Worm (Caenorhabditis elegans) whole organism, L4 larva: ENCODE results near the gene srh-42.

Experiments used
- F37D6.2 ChIP-seq: sonication (generic microtip); optimal IDR thresholded peaks from 2 replicates; lab custom pipeline; 2016; ENCODE audit warnings: mild to moderate bottlenecking, missing genetic modification characterization, missing compliant biosample characterization
- F49E8.2 ChIP-seq: sonication (generic microtip); optimal IDR thresholded peaks from 2 replicates; lab custom pipeline; 2016; ENCODE audit warnings: missing compliant biosample characterization, mild to moderate bottlenecking, missing genetic modification characterization, borderline replicate concordance
- T20F7.1 ChIP-seq: fragments of 200-800 bp; sonication (Bioruptor generic); optimal IDR thresholded peaks from 2 replicates; lab custom pipeline; 2018; ENCODE audit warnings: mild to moderate bottlenecking, missing genetic modification characterization, missing compliant biosample characterization
- Y48G9A.11 ChIP-seq: fragments of 200-800 bp; sonication (Bioruptor generic); IDR thresholded peaks from 2 replicates; pipeline ENCODE4 v1.3.6; 2022; ENCODE audit warnings: missing genetic modification reagents, missing genetic modification characterization, missing compliant biosample characterization
- Y75B8A.6 ChIP-seq: fragments of 200-800 bp; sonication (Bioruptor generic); IDR thresholded peaks from 2 replicates; pipeline ENCODE4 v1.3.6; 2022; ENCODE audit warnings: missing genetic modification reagents, missing genetic modification characterization, missing compliant biosample characterization
- ZK337.2 ChIP-seq: fragments of 200-800 bp; sonication (Bioruptor generic); IDR thresholded peaks from 2 replicates; pipeline ENCODE4 v1.3.6; 2022; ENCODE audit warnings: missing genetic modification reagents, missing genetic modification characterization, missing compliant biosample characterization
- aha-1 ChIP-seq: fragments of 150-350 bp; peaks from one replicate; lab custom pipeline; 2014; ENCODE audit warnings: missing biosample characterization, missing genetic modification characterization
- ceh-28 ChIP-seq: fragments of 150-350 bp; optimal IDR thresholded peaks from 2 replicates; lab custom pipeline; 2014; ENCODE audit warnings: missing biosample characterization, missing genetic modification reagents, missing genetic modification characterization
- ctbp-1 ChIP-seq: fragments of 200-800 bp; sonication (Bioruptor generic); IDR thresholded peaks from 2 replicates; pipeline ENCODE4 v1.3.6; 2022; ENCODE audit warnings: missing genetic modification reagents, missing genetic modification characterization, missing compliant biosample characterization
- daf-16 ChIP-seq, 3 experiments: sonication (generic microtip); optimal IDR thresholded peaks; 2 replicates each; lab custom pipeline; 2016 to 2017; ENCODE audit warnings: missing genetic modification characterization in 3 of 3, missing genetic modification reagents in 3 of 3, mild to moderate bottlenecking in 2 of 3, missing compliant biosample characterization in 2 of 3, missing biosample characterization in 1 of 3, moderate library complexity in 1 of 3
- dmd-6 ChIP-seq: fragments of 200-800 bp; sonication (Bioruptor generic); IDR thresholded peaks from 2 replicates; pipeline ENCODE4 v1.3.6; 2022; ENCODE audit warnings: missing genetic modification reagents, missing genetic modification characterization, missing compliant biosample characterization
- dpl-1 ChIP-seq: fragments of 150-350 bp; optimal IDR thresholded peaks from 2 replicates; lab custom pipeline; 2014; ENCODE audit warnings: missing biosample characterization, missing genetic modification reagents, missing genetic modification characterization
- dve-1 ChIP-seq: sonication (generic microtip); optimal IDR thresholded peaks from 2 replicates; lab custom pipeline; 2017; ENCODE audit warnings: antibody characterized with exemption, mild to moderate bottlenecking, missing genetic modification characterization, missing compliant biosample characterization; ENCODE audit not compliant: insufficient read depth
- egl-43 ChIP-seq: fragments of 200-800 bp; sonication (Bioruptor generic); IDR thresholded peaks from 2 replicates; pipeline ENCODE4 v1.3.6; 2022; ENCODE audit warnings: missing genetic modification reagents, missing genetic modification characterization, missing compliant biosample characterization
- hif-1 ChIP-seq, 2 experiments: sonication (generic microtip); optimal IDR thresholded peaks; 2 replicates each; lab custom pipeline; 2016 to 2017; ENCODE audit warnings: missing compliant biosample characterization in 2 of 2, missing genetic modification characterization in 2 of 2, missing genetic modification reagents in 2 of 2, missing genotype in 2 of 2, mild to moderate bottlenecking in 1 of 2
- hlh-11 ChIP-seq: fragments of 200-800 bp; sonication (Bioruptor generic); optimal IDR thresholded peaks from 2 replicates; lab custom pipeline; 2018; ENCODE audit warnings: mild to moderate bottlenecking, missing genetic modification characterization, missing compliant biosample characterization
- hlh-30 ChIP-seq: sonication (generic microtip); optimal IDR thresholded peaks from 2 replicates; lab custom pipeline; 2017; ENCODE audit warnings: antibody characterized with exemption, mild to moderate bottlenecking, missing genetic modification characterization, missing compliant biosample characterization; ENCODE audit not compliant: insufficient read depth
- hmg-1.1 ChIP-seq: fragments of 200-800 bp; sonication (Bioruptor generic); IDR thresholded peaks from 2 replicates; pipeline ENCODE4 v1.3.6; 2022; ENCODE audit warnings: missing genetic modification reagents, missing genetic modification characterization, missing compliant biosample characterization
- jun-1 ChIP-seq: fragments of 150-350 bp; optimal IDR thresholded peaks from 2 replicates; lab custom pipeline; 2014; ENCODE audit warnings: missing biosample characterization, missing genetic modification reagents, missing genetic modification characterization
- lin-13 ChIP-seq: fragments of 150-350 bp; optimal IDR thresholded peaks from 2 replicates; lab custom pipeline; 2014; ENCODE audit warnings: missing biosample characterization, missing genetic modification reagents, missing genetic modification characterization
- lin-38 ChIP-seq: fragments of 200-800 bp; sonication (Bioruptor generic); IDR thresholded peaks from 2 replicates; pipeline ENCODE4 v1.3.6; 2022; ENCODE audit warnings: missing genetic modification reagents, missing genetic modification characterization, missing compliant biosample characterization
- lsy-2 ChIP-seq, 2 experiments: fragments of 150-350 bp in 1 of 2; sonication (generic microtip) in 1 of 2; optimal IDR thresholded peaks; 2 replicates each; lab custom pipeline; 2014 to 2017; ENCODE audit warnings: missing biosample characterization in 2 of 2, missing genetic modification characterization in 2 of 2
- mdl-1 ChIP-seq, 2 experiments: fragments of 150-350 bp in 1 of 2; sonication (generic microtip) in 1 of 2; optimal IDR thresholded peaks; 2 replicates each; lab custom pipeline; 2014 to 2017; ENCODE audit warnings: missing biosample characterization in 2 of 2, missing genetic modification characterization in 2 of 2
- mep-1 ChIP-seq: fragments of 150-350 bp; sonication (generic microtip); optimal IDR thresholded peaks from 3 replicates; lab custom pipeline; 2014; ENCODE audit warnings: missing biosample characterization, missing genetic modification characterization
- mes-2 ChIP-seq: sonication (generic microtip); optimal IDR thresholded peaks from 2 replicates; lab custom pipeline; 2016; ENCODE audit warnings: missing genotype, mild to moderate bottlenecking, missing genetic modification characterization, missing compliant biosample characterization; ENCODE audit not compliant: poor library complexity, severe bottlenecking
- mxl-2 ChIP-seq: fragments of 200-800 bp; sonication (Bioruptor generic); conservative IDR thresholded peaks from 2 replicates; pipeline ENCODE4 v1.3.6; 2022; ENCODE audit warnings: missing genetic modification reagents, missing genetic modification characterization, missing compliant biosample characterization
- mxl-3 ChIP-seq: fragments of 200-800 bp; sonication (Bioruptor generic); optimal IDR thresholded peaks from 2 replicates; lab custom pipeline; 2018; ENCODE audit warnings: mild to moderate bottlenecking, missing genetic modification characterization, missing compliant biosample characterization
- nhr-11 ChIP-seq: fragments of 150-350 bp; optimal IDR thresholded peaks from 2 replicates; lab custom pipeline; 2014; ENCODE audit warnings: missing biosample characterization, missing genetic modification characterization
- nhr-25 ChIP-seq: sonication (generic microtip); optimal IDR thresholded peaks from 2 replicates; lab custom pipeline; 2017; ENCODE audit warnings: missing genetic modification characterization, mild to moderate bottlenecking, missing compliant biosample characterization, antibody characterized with exemption, moderate library complexity, borderline replicate concordance; ENCODE audit not compliant: insufficient read depth
- nhr-28 ChIP-seq: fragments of 150-350 bp; optimal IDR thresholded peaks from 2 replicates; lab custom pipeline; 2014; ENCODE audit warnings: missing biosample characterization, missing genetic modification characterization
- nhr-41 ChIP-seq: fragments of 200-800 bp; sonication (Bioruptor generic); IDR thresholded peaks from 2 replicates; pipeline ENCODE4 v1.3.6; 2022; ENCODE audit warnings: missing genetic modification reagents, missing genetic modification characterization, missing compliant biosample characterization
- nhr-48 ChIP-seq: sonication (generic microtip); optimal IDR thresholded peaks from 2 replicates; lab custom pipeline; 2016; ENCODE audit warnings: mild to moderate bottlenecking, missing genetic modification characterization, missing compliant biosample characterization
- nhr-6 ChIP-seq: fragments of 150-350 bp; optimal IDR thresholded peaks from 2 replicates; lab custom pipeline; 2014; ENCODE audit warnings: missing biosample characterization, missing genetic modification characterization
- nhr-77 ChIP-seq: fragments of 150-350 bp; optimal IDR thresholded peaks from 2 replicates; lab custom pipeline; 2014; ENCODE audit warnings: missing biosample characterization, missing genetic modification characterization
- pha-4 ChIP-seq, 2 experiments: fragments of 150-350 bp in 1 of 2; fragments of 200-800 bp in 1 of 2; sonication (Bioruptor generic) in 1 of 2; IDR thresholded peaks in 1 of 2; optimal IDR thresholded peaks in 1 of 2; 2 replicates each; pipeline versions ENCODE4 v1.3.6 to Lab custom; 2014 to 2022; ENCODE audit warnings: missing genetic modification characterization in 2 of 2, missing genetic modification reagents in 2 of 2, missing biosample characterization in 1 of 2, missing compliant biosample characterization in 1 of 2
- pqm-1 ChIP-seq: sonication (generic microtip); optimal IDR thresholded peaks from 2 replicates; lab custom pipeline; 2017; ENCODE audit warnings: missing biosample characterization, missing genetic modification characterization
- rbr-2 ChIP-seq: sonication (generic microtip); optimal IDR thresholded peaks from 2 replicates; lab custom pipeline; 2016; ENCODE audit warnings: missing genotype, missing genetic modification characterization, missing compliant biosample characterization
- sdz-12 ChIP-seq: fragments of 200-800 bp; sonication (Bioruptor generic); optimal IDR thresholded peaks from 2 replicates; lab custom pipeline; 2018; ENCODE audit warnings: mild to moderate bottlenecking, missing genetic modification characterization, missing compliant biosample characterization
- snpc-1.2 ChIP-seq: fragments of 200-800 bp; sonication (Bioruptor generic); IDR thresholded peaks from 2 replicates; pipeline ENCODE4 v1.3.6; 2022; ENCODE audit warnings: missing genetic modification reagents, missing genetic modification characterization, missing compliant biosample characterization
- tag-97 ChIP-seq: fragments of 200-800 bp; sonication (Bioruptor generic); IDR thresholded peaks from 2 replicates; pipeline ENCODE4 v1.3.6; 2022; ENCODE audit warnings: missing genetic modification characterization, missing compliant biosample characterization
- tra-1 ChIP-seq: fragments of 200-800 bp; sonication (Bioruptor generic); IDR thresholded peaks from 2 replicates; pipeline ENCODE4 v1.3.6; 2022; ENCODE audit warnings: missing genetic modification reagents, missing genetic modification characterization, missing compliant biosample characterization
- unc-130 ChIP-seq: sonication (generic microtip); optimal IDR thresholded peaks from 2 replicates; lab custom pipeline; 2016; ENCODE audit warnings: missing genetic modification reagents, missing genetic modification characterization, missing compliant biosample characterization
- unc-62 ChIP-seq, 3 experiments: fragments of 150-350 bp in 1 of 3; sonication (generic microtip); optimal IDR thresholded peaks in 2 of 3; peaks in 1 of 3; 1 replicate in 1 of 3; 2 replicates in 2 of 3; lab custom pipeline; 2014 to 2017; ENCODE audit warnings: missing biosample characterization in 3 of 3, missing genetic modification characterization in 3 of 3, missing genetic modification reagents in 3 of 3, missing genotype in 1 of 3
- vab-7 ChIP-seq: fragments of 200-800 bp; sonication (Bioruptor generic); IDR thresholded peaks from 2 replicates; pipeline ENCODE4 v1.3.6; 2022; ENCODE audit warnings: missing genetic modification reagents, missing genetic modification characterization, missing compliant biosample characterization
- zfp-3 ChIP-seq: fragments of 200-800 bp; sonication (Bioruptor generic); conservative IDR thresholded peaks from 2 replicates; pipeline ENCODE4 v1.3.6; 2022; ENCODE audit warnings: missing genetic modification reagents, missing genetic modification characterization, missing compliant biosample characterization

Gene srh-42

DNA sequence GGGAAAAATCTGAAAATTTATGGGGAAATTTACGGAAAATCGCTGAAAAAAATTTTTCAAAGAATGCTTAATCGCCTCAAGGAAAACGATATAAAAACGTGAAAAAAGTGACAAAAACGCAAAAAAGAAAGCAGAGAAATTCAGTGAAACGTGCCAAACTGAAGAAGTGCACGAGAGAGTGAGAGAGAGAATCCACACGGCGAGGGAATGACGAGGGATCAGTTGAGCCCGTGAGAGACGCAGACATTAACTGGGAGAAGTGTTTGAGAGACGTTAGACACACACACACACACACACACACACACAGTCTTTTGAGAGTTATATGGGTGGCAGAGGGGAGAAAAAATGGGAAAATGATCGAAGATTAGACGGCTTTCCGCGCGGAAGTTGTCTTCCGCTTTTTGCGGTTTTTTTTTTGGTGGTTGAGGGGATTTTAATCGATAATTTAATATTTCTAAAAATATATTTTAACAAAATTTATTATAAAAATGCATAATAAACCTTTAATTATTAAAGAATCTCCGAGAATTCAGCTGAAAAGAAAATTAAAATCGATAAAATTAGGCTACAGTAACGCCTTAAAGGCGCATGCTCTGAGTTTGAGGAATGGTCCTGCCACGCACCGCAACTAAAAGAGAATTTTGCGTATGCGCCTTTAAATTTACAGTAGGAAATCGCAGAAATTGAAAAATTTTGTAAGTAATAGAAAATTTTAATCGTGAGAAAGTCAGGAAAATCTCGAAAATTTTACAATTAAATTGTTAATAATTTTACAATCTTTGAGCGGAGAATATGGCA, 44.2 kb downstream of the srh-42 start:
- TF ChIP-seq mdl-1 (tag; optimal IDR thresholded peaks at IDR 0.05; lab: Kevin White, UChicago) (peak in 1 of 2 experiments; percentile 77), dpl-1 (GFP tag; lab: Kevin White, UChicago) (peak; percentile 60), ceh-28 (no peak), hif-1 (tag; optimal IDR thresholded peaks at IDR 0.05; lab: Kevin White, UChicago) (peak; percentile 68 to 99), hlh-11 (tag; lab: Kevin White, UChicago) (peak; percentile 70), T20F7.1 (GFP tag; lab: Kevin White, UChicago) (no peak), lin-13 (peak; percentile 12), lin-38 (GFP tag; lab: Robert Waterston, UW) (peak; percentile 57), hmg-1.1 (GFP tag; lab: Robert Waterston, UW) (peak; percentile 97), Y75B8A.6 (GFP tag; lab: Robert Waterston, UW) (0 out of 2 replicates have a peak, but pooled peaks have one; percentile 35), nhr-6 (tag; lab: Kevin White, UChicago) (peak; percentile 53), nhr-25 (no peak), daf-16 (GFP tag; optimal IDR thresholded peaks at IDR 0.05; lab: Kevin White, UChicago) (no peak), daf-16 (tag; optimal IDR thresholded peaks at IDR 0.05; lab: Kevin White, UChicago) (peak; percentile 17), ZK337.2 (GFP tag; lab: Robert Waterston, UW) (no peak), aha-1 (peak; percentile 100), nhr-41 (GFP tag; lab: Robert Waterston, UW) (no peak), rbr-2 (tag; lab: Kevin White, UChicago) (peak; percentile 50), mep-1 (peak; percentile 60), snpc-1.2 (GFP tag; lab: Robert Waterston, UW) (peak; percentile 69; the same call in 1 of the 2 replicates), jun-1 (tag; lab: Kevin White, UChicago) (no peak), egl-43 (0 out of 2 replicates have a peak, but pooled peaks have one; percentile 27), nhr-48 (tag; lab: Kevin White, UChicago) (peak; percentile 11), mxl-2 (GFP tag; lab: Robert Waterston, UW) (no peak), mxl-3 (GFP tag; lab: Kevin White, UChicago) (peak; percentile 72), F49E8.2 (tag; lab: Kevin White, UChicago) (peak; percentile 93), F37D6.2 (tag; lab: Kevin White, UChicago) (peak; percentile 13), sdz-12 (GFP tag; lab: Kevin White, UChicago) (no peak), hlh-30 (tag; lab: Kevin White, UChicago) (peak; percentile 87), tra-1 (GFP tag; lab: Robert Waterston, UW) (0 out of 2 replicates have a peak, but pooled peaks have one; percentile 15), Y48G9A.11 (GFP tag; lab: Robert Waterston, UW) (0 out of 2 replicates have a peak, but pooled peaks have one; percentile 41), nhr-77 (tag; lab: Kevin White, UChicago) (peak; percentile 74), pha-4 (GFP tag; IDR thresholded peaks at IDR 0.05; lab: Robert Waterston, UW) (no peak), pha-4 (tag; optimal IDR thresholded peaks at IDR 0.05; lab: Kevin White, UChicago) (peak; percentile 60), unc-62 (GFP tag; optimal IDR thresholded peaks at IDR 0.05 in 1 of 2; lab: Kevin White, UChicago) (peak in 1 of 2 experiments; percentile 87), unc-62 (tag; optimal IDR thresholded peaks at IDR 0.05; lab: Kevin White, UChicago) (no peak), lsy-2 (tag; optimal IDR thresholded peaks at IDR 0.05; lab: Kevin White, UChicago) (peak in 1 of 2 experiments; percentile 37), pqm-1 (tag; lab: Kevin White, UChicago) (no peak), mes-2 (tag; lab: Kevin White, UChicago) (peak; percentile 60), dve-1 (tag; lab: Kevin White, UChicago) (peak; percentile 49), nhr-28 (tag; lab: Kevin White, UChicago) (peak; percentile 65), nhr-11 (peak; percentile 36), dmd-6 (GFP tag; lab: Robert Waterston, UW) (peak; percentile 39; the same call in 1 of the 2 replicates), vab-7 (peak; percentile 24; the same call in 1 of the 2 replicates), zfp-3 (GFP tag; lab: Robert Waterston, UW) (no peak), ctbp-1 (0 out of 2 replicates have a peak, but pooled peaks have one; percentile 7), unc-130 (GFP tag; lab: Kevin White, UChicago) (peak; percentile 67), tag-97 (GFP tag; lab: Robert Waterston, UW) (no peak)
- TF ChIP-seq, all 104 proteins: peak for 34
